Worm (Caenorhabditis elegans) whole organism, L4/young adult: Measurements from ENCODE around the gene fbxb-112.

Experiments
- W03F9.2 ChIP-seq: fragments of 150-350 bp; optimal IDR thresholded peaks from 2 replicates; lab custom pipeline; 2014; ENCODE audit warnings: missing biosample characterization, missing genetic modification characterization
- dao-5 ChIP-seq: sonication (generic microtip); optimal IDR thresholded peaks from 2 replicates; lab custom pipeline; 2016; ENCODE audit warnings: missing genotype, missing genetic modification characterization, moderate library complexity, missing compliant biosample characterization
- him-1 ChIP-seq: sonication (generic microtip); optimal IDR thresholded peaks from 2 replicates; lab custom pipeline; 2016; ENCODE audit warnings: missing genotype, missing genetic modification reagents, missing genetic modification characterization, missing compliant biosample characterization

The fbxb-112 gene

DNA sequence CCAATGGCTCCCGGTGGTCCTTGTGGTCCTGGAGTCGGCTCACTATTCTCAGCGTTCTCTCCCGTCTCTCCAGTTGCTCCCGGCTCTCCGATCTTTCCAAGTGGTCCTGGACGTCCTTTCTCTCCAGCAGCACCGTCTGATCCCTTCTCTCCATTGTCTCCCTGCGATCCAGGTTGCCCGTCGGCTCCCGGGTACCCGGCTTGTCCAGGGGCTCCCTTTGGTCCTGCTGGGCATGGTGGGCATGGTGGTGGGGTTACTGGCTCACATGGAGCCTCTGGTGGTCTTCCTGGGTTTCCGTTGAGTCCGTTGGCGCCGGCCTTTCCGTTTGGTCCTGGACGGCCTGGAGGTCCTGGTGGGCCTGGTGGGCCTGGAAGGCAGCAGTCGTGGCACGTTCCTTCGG, 9.5 kb downstream of the fbxb-112 start:
- TF ChIP-seq dao-5 (tag; lab: Kevin White, UChicago) (no peak), him-1 (tag; lab: Kevin White, UChicago) (no peak), W03F9.2 (tag; lab: Kevin White, UChicago) (no peak)

DNA sequence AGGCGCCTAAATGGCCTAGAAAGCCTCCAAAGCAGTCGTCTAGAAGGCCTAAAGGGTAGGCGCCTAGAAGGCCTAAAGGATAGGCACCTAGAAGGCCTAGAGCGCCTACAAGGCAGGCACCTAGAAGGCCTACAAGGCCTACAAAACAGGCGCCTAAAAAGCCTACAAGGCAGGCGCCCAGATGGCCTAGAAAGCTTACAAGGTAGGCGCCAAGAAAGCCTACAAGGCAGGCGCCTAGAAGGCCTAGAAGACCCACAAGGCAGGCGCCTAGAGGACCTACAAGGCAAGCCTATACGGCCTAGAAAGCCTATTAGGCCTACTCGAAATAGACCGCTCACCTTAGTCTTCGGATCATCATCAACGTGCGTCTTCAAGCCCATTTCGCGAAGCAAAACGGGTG, 11.1 kb downstream of the fbxb-112 start:
- no peak for TF ChIP-seq dao-5 (tag; lab: Kevin White, UChicago)
- no peak for TF ChIP-seq W03F9.2 (tag; lab: Kevin White, UChicago)
- TF ChIP-seq him-1 (tag; lab: Kevin White, UChicago): no peak

DNA sequence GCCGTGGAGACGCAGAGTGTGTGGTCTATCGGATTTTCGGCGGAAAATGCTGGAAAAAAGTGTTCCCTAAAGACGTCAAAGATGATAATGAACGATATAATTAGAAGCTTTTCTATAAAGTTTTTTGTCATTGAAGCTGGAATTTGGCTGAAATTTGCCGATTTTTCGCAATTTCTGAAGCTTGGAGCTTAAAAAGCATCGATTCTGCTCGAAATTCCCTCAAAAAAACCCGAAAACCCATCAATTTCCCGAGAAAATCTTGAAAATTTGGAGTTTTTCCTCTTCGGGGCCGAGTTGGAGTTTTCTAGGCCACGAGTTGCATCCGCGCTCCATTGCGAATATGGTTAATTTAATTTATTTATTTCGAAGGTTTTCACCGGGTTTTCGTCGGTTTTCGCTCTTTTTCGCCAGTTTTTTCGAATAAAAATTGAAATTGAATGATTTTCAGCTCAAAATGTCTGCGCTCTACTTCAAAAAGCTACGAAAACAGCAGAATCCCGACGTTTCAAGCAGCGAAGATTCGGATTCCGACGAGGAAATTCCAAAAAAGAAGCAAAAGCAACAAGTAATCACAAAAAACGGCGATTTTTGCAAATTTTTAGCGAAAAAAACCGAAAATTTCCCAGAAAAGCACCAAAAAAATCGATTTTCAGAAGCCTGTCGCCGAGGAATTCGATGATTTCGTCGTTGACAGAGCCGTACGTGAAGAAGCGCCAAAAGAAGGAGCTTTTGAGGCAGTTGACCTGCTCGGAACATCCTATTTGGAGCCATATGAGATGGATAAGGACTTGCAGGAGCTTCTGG, 11.8 kb downstream of the fbxb-112 start, which contains the start of the genes col-71 and Y49F6B.2:
TSS of gene col-71 (minus strand) at position 51 of the 804 bp plus-strand sequence.
TSS of gene Y49F6B.2 (plus strand) at position 449 of the 804 bp plus-strand sequence.
- peak; percentile 36 for TF ChIP-seq him-1 (tag; lab: Kevin White, UChicago)
- peak; percentile 74 for TF ChIP-seq W03F9.2 (tag; lab: Kevin White, UChicago)
- TF ChIP-seq dao-5 (tag; lab: Kevin White, UChicago): no peak

DNA sequence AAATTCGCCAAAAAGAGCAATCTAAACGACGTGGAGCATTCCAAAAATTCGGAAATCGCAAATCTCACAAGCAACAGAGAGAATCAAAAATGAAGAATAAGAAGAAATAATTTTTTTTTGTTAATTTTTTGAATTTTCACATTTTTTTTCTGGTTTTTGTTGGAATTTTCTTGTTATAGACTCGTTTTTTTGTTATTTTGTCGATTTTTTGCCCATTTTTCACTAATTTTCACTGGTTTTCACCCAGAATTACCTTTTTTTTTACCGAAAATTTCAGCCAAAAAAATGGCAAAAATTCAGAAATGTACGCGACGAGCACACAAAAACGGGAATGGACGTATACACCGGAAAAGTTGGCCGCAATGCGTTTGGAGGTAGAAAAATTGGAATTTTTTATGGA, 13.8 kb downstream of the fbxb-112 start, which contains the start of gene cyh-1:
TSS of gene cyh-1 (plus strand) at position 301 of the 400 bp plus-strand sequence.
- TF ChIP-seq dao-5 (tag; lab: Kevin White, UChicago): no peak

DNA sequence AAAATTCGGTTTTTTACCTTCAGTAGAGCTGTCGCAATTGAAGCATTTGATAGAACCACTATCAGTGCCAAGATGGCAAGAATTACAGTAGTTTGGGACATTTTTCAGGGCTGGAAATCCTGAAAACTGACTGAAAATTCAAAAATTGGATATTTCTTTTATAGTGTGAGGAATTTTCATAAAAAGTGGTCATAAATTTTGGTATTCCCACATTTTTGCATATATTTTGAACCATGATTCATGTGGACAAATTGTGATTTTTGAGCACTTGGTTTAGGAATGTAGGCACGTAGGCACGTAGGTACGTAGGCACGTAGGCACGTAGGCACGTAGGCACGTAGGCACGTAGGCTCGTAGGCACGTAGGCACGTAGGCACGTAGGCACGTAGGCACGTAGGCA, 21.3 kb downstream of the fbxb-112 start, which contains the start of gene Y49F6B.19:
TSS of gene Y49F6B.19 (minus strand) at position 101 of the 400 bp plus-strand sequence.
- TF ChIP-seq him-1 (tag; lab: Kevin White, UChicago) (no peak), dao-5 (tag; lab: Kevin White, UChicago) (no peak), W03F9.2 (tag; lab: Kevin White, UChicago) (no peak)

DNA sequence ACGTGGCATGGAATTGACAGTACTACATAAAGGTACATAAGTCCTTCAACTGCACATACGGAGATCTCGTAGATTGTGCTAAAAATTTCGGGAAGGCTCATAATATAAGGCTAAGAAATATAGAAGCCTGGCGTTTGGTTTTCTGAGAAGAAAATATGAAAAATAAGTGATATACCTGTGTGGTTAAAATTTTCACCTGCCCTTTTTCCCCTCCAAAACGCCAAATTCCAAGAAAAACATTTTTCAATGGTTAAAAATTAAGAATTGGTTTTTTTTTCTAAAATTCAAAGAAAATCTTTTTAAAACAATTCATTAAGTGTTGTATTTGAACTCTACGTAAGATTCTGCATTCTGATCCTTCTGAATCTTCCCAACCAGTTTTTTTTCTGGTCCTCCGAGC, 23.7 kb downstream of the fbxb-112 start, which contains the start of gene srz-5:
TSS of gene srz-5 (minus strand) at position 101 of the 400 bp plus-strand sequence.
- TF ChIP-seq W03F9.2 (tag; lab: Kevin White, UChicago) (no peak), him-1 (tag; lab: Kevin White, UChicago) (no peak), dao-5 (tag; lab: Kevin White, UChicago) (no peak)

DNA sequence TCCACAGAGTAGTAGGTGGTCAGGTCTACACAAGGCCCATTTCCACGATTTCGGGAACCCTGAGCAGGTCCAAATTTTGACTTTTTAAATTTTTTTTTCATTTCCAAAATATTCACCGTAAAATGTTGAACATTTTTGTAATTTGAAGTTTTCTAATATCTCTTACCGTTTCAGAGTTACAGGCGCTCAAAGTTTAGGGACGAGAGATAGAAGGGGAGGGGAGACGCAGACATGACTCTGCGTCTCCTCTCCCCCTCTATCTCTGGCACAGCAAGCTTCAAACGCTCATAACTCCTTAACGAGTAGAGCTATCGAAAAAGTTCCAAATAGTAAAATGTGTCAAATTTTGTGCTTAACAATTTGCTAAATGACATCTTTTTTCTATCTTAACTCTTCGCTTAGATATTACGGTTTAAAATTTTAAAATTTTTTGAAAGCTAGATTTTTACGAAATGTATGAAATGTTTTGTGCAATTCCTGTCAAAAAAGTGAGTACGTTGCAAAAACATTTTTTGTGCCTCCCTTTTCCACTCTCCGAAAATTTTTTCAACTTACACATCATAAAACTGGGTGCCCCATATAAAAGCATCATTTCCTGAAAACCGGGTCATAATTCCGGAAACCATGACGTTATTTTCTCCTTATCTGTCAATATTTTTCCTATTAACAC, 24.6 kb downstream of the fbxb-112 start, which contains the start of the genes Y49F6B.14 and clec-125:
TSS of gene Y49F6B.14 (minus strand) at position 101 of the 670 bp plus-strand sequence.
TSS of gene clec-125 (plus strand) at position 620 of the 670 bp plus-strand sequence.
- TF ChIP-seq him-1 (tag; lab: Kevin White, UChicago) (no peak), dao-5 (tag; lab: Kevin White, UChicago) (no peak), W03F9.2 (tag; lab: Kevin White, UChicago) (no peak)

DNA sequence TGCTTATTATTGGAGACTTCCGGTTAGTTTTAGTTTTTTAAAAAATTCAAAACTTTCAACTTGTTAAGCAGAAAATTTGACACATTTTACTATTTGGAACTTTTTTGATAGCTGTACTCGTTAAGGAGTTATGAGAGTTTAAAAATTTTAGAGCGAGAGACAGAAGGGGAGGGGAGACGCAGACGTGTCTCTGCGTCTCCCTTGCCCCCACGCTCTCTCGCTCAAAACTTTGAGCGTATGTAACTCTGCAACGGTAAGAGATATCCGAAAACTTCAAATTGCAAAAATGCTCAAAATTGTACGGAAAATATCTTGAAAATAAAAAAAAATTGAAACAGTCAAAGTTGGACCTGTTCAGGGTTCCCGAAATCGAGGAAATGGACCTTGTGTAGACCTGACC, 25.3 kb downstream of the fbxb-112 start:
- TF ChIP-seq W03F9.2 (tag; lab: Kevin White, UChicago): no peak
- no peak for TF ChIP-seq dao-5 (tag; lab: Kevin White, UChicago)

DNA sequence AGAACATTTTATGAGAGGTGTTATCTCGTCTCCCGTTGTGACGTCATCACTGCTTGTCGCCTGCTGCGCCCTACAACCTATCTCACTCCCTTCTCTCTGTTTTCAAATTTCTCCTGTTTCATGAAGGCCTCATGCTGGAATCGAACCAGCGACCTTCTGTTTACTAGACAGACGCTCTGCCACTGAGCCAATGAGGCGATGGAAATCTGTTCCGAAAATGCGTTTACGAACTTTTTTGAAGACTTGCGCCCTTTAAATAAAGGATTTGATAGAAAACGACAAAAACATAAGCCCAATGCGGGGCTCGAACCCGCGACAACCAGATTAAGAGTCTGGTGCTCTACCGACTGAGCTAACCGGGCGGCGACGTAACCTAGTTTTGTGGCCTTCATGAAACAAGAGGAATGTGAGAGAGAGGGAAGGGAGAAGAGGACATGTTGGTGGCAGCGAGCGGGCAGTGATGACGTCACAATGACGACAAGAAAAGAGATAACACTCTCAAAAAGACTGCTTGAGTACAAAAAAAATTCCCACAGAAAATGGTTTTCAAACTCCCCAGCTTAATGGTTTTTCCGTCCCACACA, 28.2 kb downstream of the fbxb-112 start, which contains the start of gene clec-126:
TSS of gene clec-126 (plus strand) at position 534 of the 584 bp plus-strand sequence.
- TF ChIP-seq him-1 (tag; lab: Kevin White, UChicago): peak; percentile 79
- TF ChIP-seq dao-5 (tag; lab: Kevin White, UChicago): peak; percentile 15
- TF ChIP-seq W03F9.2 (tag; lab: Kevin White, UChicago): peak; percentile 41

DNA sequence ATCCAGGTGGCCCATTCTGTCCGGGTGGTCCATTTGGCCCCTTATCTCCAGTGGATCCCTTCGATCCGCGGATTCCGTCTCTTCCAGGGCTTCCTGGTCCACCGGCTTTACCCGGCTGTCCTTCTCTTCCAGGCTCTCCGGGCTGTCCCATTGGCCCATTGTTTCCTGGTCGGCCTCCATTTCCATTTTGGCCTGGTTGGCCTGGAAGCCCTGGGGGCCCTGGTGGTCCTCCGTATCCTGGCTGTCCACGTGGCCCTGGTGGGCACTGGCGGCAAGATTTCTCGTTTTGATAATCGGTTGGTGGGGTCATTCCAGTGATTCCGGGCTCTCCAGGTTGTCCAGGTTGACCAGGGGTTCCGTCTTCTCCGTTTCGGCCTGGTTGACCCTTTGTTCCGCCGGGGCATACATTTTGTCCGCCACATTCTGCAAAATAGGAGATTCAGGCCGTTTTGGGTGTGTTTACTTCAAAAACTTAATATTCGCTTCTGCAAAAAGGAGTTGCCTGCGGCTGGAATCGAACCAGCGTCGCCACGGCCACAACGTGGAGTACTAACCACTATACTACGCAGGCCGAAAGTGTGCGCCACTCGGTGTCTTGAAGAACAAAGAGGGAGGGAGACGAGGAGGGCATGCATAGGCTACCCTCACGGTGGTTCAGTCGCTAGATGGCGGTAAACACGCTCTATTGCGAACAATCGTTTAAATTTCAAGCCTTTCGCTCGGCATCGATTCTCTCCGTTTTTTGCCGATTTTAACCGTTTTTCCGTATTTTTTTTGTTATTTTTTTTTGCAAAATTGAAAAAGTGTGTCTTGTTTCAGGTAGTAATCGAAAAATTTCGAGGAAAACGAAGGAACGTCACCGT, 30.3 kb downstream of the fbxb-112 start, which contains the start of gene W09G10.9:
TSS of gene W09G10.9 (plus strand) at position 813 of the 863 bp plus-strand sequence.
- no peak for TF ChIP-seq dao-5 (tag; lab: Kevin White, UChicago)
- TF ChIP-seq him-1 (tag; lab: Kevin White, UChicago): no peak
- TF ChIP-seq W03F9.2 (tag; lab: Kevin White, UChicago): no peak

DNA sequence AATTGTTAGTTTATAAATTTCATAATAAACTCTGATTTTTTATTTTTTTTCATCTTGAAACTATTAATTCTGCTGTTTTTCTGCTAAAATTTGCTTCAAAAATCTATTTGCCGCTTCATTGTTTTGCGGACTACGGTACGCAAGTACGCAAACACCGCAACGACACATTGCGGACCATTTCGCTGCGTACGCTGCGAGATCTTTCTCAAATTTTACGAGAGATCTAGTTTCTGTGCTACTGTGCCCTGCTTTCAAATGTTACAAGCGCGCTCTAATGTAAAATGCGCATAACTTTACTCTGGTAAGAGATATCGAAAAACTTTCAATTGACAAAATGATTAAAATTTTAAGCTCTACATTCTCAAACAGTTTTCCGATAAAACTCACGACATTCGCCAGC, 32.6 kb downstream of the fbxb-112 start:
- TF ChIP-seq him-1 (tag; lab: Kevin White, UChicago) (peak; percentile 51), W03F9.2 (tag; lab: Kevin White, UChicago) (peak; percentile 10)

DNA sequence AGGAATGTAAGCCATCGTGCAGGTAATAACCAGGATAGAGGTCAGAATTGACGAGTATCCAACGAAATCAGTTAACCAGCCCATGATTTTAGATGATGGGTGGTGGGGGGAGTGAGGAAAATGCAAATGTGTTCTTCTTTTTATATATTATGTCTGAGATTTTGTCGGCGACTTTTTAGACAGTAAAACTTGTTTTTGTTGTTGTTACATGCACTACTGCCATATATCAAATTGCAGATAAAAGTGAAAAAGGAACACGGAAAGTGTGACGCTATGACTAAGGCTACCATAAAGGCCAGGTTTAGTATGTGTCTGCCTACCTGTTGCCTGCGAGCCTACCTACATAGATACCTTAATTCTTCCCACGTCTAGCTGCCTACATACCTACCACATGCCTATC, 33.2 kb downstream of the fbxb-112 start, which contains the start of gene col-72:
TSS of gene col-72 (minus strand) at position 101 of the 400 bp plus-strand sequence.
- TF ChIP-seq W03F9.2 (tag; lab: Kevin White, UChicago) (no peak), him-1 (tag; lab: Kevin White, UChicago) (no peak), dao-5 (tag; lab: Kevin White, UChicago) (no peak)
